Worm (Caenorhabditis elegans) whole organism, L1 larva: ENCODE data around the gene zipt-17.

Source experiments
- C16A3.4 ChIP-seq: fragments of 150-350 bp; optimal IDR thresholded peaks from 2 replicates; lab custom pipeline; 2014; ENCODE audit warnings: missing biosample characterization, missing genetic modification characterization
- F16B12.6 ChIP-seq: fragments of 150-350 bp; optimal IDR thresholded peaks from 2 replicates; lab custom pipeline; 2014; ENCODE audit warnings: missing biosample characterization, missing genetic modification characterization
- aha-1 ChIP-seq: fragments of 150-350 bp; optimal IDR thresholded peaks from 2 replicates; lab custom pipeline; 2014; ENCODE audit warnings: missing biosample characterization, missing genetic modification characterization
- ama-1 ChIP-seq: fragments of 150-350 bp; optimal IDR thresholded peaks from 2 replicates; lab custom pipeline; 2014
- blmp-1 ChIP-seq: fragments of 150-350 bp; optimal IDR thresholded peaks from 2 replicates; lab custom pipeline; 2014; ENCODE audit warnings: missing biosample characterization, missing genetic modification characterization
- ceh-63 ChIP-seq: fragments of 200-800 bp; sonication (Bioruptor generic); optimal IDR thresholded peaks from 2 replicates; lab custom pipeline; 2018; ENCODE audit warnings: mild to moderate bottlenecking, missing genetic modification characterization, missing compliant biosample characterization
- ceh-8 ChIP-seq: fragments of 200-800 bp; sonication (Bioruptor generic); optimal IDR thresholded peaks from 2 replicates; lab custom pipeline; 2018; ENCODE audit warnings: mild to moderate bottlenecking, missing genetic modification characterization, moderate library complexity, missing compliant biosample characterization
- efl-1 ChIP-seq, 4 experiments: fragments of 150-350 bp; optimal IDR thresholded peaks in 3 of 4; peaks in 1 of 4; 1 replicate in 1 of 4; 2 replicates in 3 of 4; lab custom pipeline; 2014; ENCODE audit warnings: missing biosample characterization in 2 of 4, missing genetic modification characterization in 2 of 4, missing genetic modification reagents in 2 of 4
- egl-27 ChIP-seq, 2 experiments: fragments of 150-350 bp in 1 of 2; sonication (generic microtip); optimal IDR thresholded peaks; 3 replicates each; lab custom pipeline; 2017 to 2018; ENCODE audit warnings: missing biosample characterization in 2 of 2, missing genetic modification characterization in 2 of 2, missing genetic modification reagents in 2 of 2
- elt-2 ChIP-seq: sonication (generic microtip); optimal IDR thresholded peaks from 2 replicates; lab custom pipeline; 2016; ENCODE audit warnings: missing genetic modification characterization, mild to moderate bottlenecking, inconsistent platforms, missing compliant biosample characterization, missing genetic modification reagents
- elt-3 ChIP-seq, 6 experiments: fragments of 150-350 bp in 1 of 6; sonication (generic microtip); optimal IDR thresholded peaks; 2 replicates each; lab custom pipeline; 2017 to 2018; ENCODE audit warnings: missing biosample characterization in 6 of 6, missing genetic modification characterization in 6 of 6, inconsistent platforms in 1 of 6
- ets-5 ChIP-seq: fragments of 200-800 bp; sonication (Bioruptor generic); IDR thresholded peaks from 2 replicates; pipeline ENCODE4 v1.3.6; 2022; ENCODE audit warnings: missing genetic modification characterization, missing compliant biosample characterization
- fkh-4 ChIP-seq: sonication (generic microtip); optimal IDR thresholded peaks from 2 replicates; lab custom pipeline; 2016; ENCODE audit warnings: missing compliant biosample characterization, missing genetic modification characterization, borderline replicate concordance
- grh-1 ChIP-seq: fragments of 200-800 bp; sonication (Bioruptor generic); IDR thresholded peaks from 2 replicates; pipeline ENCODE4 v1.3.6; 2022; ENCODE audit warnings: missing genetic modification reagents, missing genetic modification characterization, missing compliant biosample characterization
- hlh-4 ChIP-seq: sonication (generic microtip); optimal IDR thresholded peaks from 2 replicates; lab custom pipeline; 2016; ENCODE audit warnings: mild to moderate bottlenecking, missing genetic modification characterization, missing compliant biosample characterization
- isw-1 ChIP-seq: fragments of 200-800 bp; sonication (Bioruptor generic); IDR thresholded peaks from 2 replicates; pipeline ENCODE4 v1.3.6; 2022; ENCODE audit warnings: missing genetic modification characterization, missing compliant biosample characterization
- lin-13 ChIP-seq: fragments of 150-350 bp; optimal IDR thresholded peaks from 2 replicates; lab custom pipeline; 2014; ENCODE audit warnings: missing biosample characterization, missing genetic modification reagents, missing genetic modification characterization
- lin-14 ChIP-seq: fragments of 200-800 bp; sonication (Bioruptor generic); optimal IDR thresholded peaks from 2 replicates; lab custom pipeline; 2018; ENCODE audit warnings: mild to moderate bottlenecking, missing genetic modification characterization, moderate library complexity, missing compliant biosample characterization
- lin-35 ChIP-seq, 2 experiments: fragments of 150-350 bp; optimal IDR thresholded peaks; 2 replicates each; lab custom pipeline; 2014; ENCODE audit warnings: missing biosample characterization in 2 of 2, missing genetic modification characterization in 2 of 2, missing genetic modification reagents in 2 of 2
- lir-3 ChIP-seq: sonication (generic microtip); optimal IDR thresholded peaks from 2 replicates; lab custom pipeline; 2016; ENCODE audit warnings: mild to moderate bottlenecking, missing genetic modification characterization, moderate library complexity, missing compliant biosample characterization; ENCODE audit not compliant: poor library complexity
- mep-1 ChIP-seq: fragments of 150-350 bp; optimal IDR thresholded peaks from 2 replicates; lab custom pipeline; 2014; ENCODE audit warnings: missing biosample characterization, missing genetic modification characterization
- nhr-11 ChIP-seq: fragments of 150-350 bp; optimal IDR thresholded peaks from 2 replicates; lab custom pipeline; 2014; ENCODE audit warnings: missing biosample characterization, missing genetic modification characterization
- nhr-12 ChIP-seq: sonication (generic microtip); optimal IDR thresholded peaks from 2 replicates; lab custom pipeline; 2017; ENCODE audit warnings: missing biosample characterization, missing genetic modification characterization
- nhr-28 ChIP-seq: fragments of 150-350 bp; optimal IDR thresholded peaks from 2 replicates; lab custom pipeline; 2014; ENCODE audit warnings: missing biosample characterization, missing genetic modification characterization
- nhr-71 ChIP-seq: sonication (generic microtip); optimal IDR thresholded peaks from 2 replicates; lab custom pipeline; 2016; ENCODE audit warnings: mild to moderate bottlenecking, missing genetic modification characterization, moderate library complexity, missing compliant biosample characterization
- nhr-84 ChIP-seq: sonication (generic microtip); optimal IDR thresholded peaks from 2 replicates; lab custom pipeline; 2017; ENCODE audit warnings: missing biosample characterization, missing genetic modification characterization
- nhr-90 ChIP-seq: sonication (generic microtip); optimal IDR thresholded peaks from 2 replicates; lab custom pipeline; 2016; ENCODE audit warnings: mild to moderate bottlenecking, missing genetic modification characterization, missing compliant biosample characterization; ENCODE audit not compliant: poor library complexity
- pag-3 ChIP-seq: sonication (generic microtip); optimal IDR thresholded peaks from 2 replicates; lab custom pipeline; 2017; ENCODE audit warnings: missing genetic modification characterization, mild to moderate bottlenecking, missing compliant biosample characterization, antibody characterized with exemption, borderline replicate concordance; ENCODE audit not compliant: insufficient read depth
- pax-3 ChIP-seq: fragments of 200-800 bp; sonication (Bioruptor generic); optimal IDR thresholded peaks from 2 replicates; lab custom pipeline; 2018; ENCODE audit warnings: mild to moderate bottlenecking, missing genetic modification characterization, moderate library complexity, missing compliant biosample characterization
- pqm-1 ChIP-seq: sonication (generic microtip); optimal IDR thresholded peaks from 3 replicates; lab custom pipeline; 2017; ENCODE audit warnings: missing biosample characterization, missing genetic modification characterization
- skn-1 ChIP-seq: fragments of 150-350 bp; optimal IDR thresholded peaks from 2 replicates; lab custom pipeline; 2014; ENCODE audit warnings: missing biosample characterization, missing genetic modification characterization
- snu-23 ChIP-seq: sonication (generic microtip); optimal IDR thresholded peaks from 2 replicates; lab custom pipeline; 2016; ENCODE audit warnings: missing genetic modification characterization, missing compliant biosample characterization
- sox-4 ChIP-seq: sonication (generic microtip); optimal IDR thresholded peaks from 2 replicates; lab custom pipeline; 2016; ENCODE audit warnings: missing genetic modification characterization, missing compliant biosample characterization
- tbx-2 ChIP-seq: sonication (generic microtip); optimal IDR thresholded peaks from 2 replicates; lab custom pipeline; 2016; ENCODE audit warnings: missing genetic modification characterization, missing compliant biosample characterization
- tlp-1 ChIP-seq: fragments of 150-350 bp; optimal IDR thresholded peaks from 2 replicates; lab custom pipeline; 2014; ENCODE audit warnings: missing biosample characterization, missing genetic modification characterization
- unc-130 ChIP-seq: fragments of 150-350 bp; optimal IDR thresholded peaks from 2 replicates; lab custom pipeline; 2017; ENCODE audit warnings: missing biosample characterization, missing genetic modification characterization, inconsistent platforms
- unc-86 ChIP-seq: sonication (generic microtip); optimal IDR thresholded peaks from 2 replicates; lab custom pipeline; 2016; ENCODE audit warnings: missing genetic modification characterization, missing compliant biosample characterization
- ztf-11 ChIP-seq, 2 experiments: sonication (generic microtip); optimal IDR thresholded peaks; 2 replicates each; lab custom pipeline; 2016 to 2017; ENCODE audit warnings: missing genetic modification characterization in 2 of 2, missing biosample characterization in 1 of 2, missing compliant biosample characterization in 1 of 2

Gene zipt-17

DNA sequence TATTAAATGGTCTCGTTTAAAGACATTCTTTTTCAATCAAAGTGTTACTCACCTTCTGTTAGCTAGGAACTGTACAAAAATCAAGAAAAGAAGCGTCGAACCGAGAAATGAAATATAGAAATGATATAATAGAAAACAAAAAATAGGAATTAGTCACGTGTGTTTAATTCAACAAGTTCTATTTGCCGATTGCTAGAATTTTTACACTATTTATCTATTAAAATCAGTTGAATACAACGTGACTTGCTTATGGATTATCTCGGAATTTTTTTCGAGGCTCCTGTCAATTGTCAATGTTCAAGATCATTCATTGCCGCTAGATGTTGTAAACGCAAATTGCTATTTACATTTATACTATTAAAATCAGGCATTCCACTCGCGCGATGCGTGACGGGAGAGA is at the start of gene zipt-17:
Gene zipt-17 (minus strand): TSS at position 101 of the 400 bp plus-strand sequence.
- no peak for TF ChIP-seq grh-1 (GFP tag; lab: Robert Waterston, UW)
- no peak for TF ChIP-seq ztf-11 (tag; optimal IDR thresholded peaks at IDR 0.05; lab: Kevin White, UChicago)
- TF ChIP-seq tlp-1: no peak
- no peak for TF ChIP-seq blmp-1 (tag; lab: Kevin White, UChicago)
- no peak for TF ChIP-seq lin-13 (GFP tag; lab: Kevin White, UChicago)
- no peak for TF ChIP-seq mep-1 (tag; lab: Kevin White, UChicago)
- TF ChIP-seq ceh-63 (GFP tag; lab: Kevin White, UChicago): no peak
- no peak for TF ChIP-seq pqm-1 (tag; lab: Kevin White, UChicago)
- TF ChIP-seq unc-86 (tag; lab: Kevin White, UChicago): no peak
- no peak for TF ChIP-seq isw-1 (GFP tag; lab: Robert Waterston, UW)

DNA sequence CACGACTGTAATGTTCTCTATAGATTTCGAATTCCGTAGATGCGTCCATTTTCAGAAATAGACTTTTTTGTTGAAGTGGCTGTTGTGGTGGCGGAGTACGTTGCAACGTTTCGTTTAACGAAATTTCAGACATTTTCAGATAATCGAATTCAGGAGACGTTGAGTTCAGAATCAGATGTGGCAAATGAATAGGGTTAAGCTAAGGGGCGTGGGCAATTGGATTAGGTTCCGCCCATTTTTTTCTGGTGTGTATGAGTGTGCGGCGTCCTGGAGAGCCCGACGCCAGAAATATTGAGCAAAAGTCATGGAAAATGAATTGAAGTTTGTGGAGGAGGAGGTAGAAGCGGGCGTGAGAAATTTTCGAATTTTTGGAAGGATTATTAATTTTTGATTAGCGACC is 46.1 kb upstream of the zipt-17 start:
- TF ChIP-seq C16A3.4 (tag; lab: Kevin White, UChicago) (no peak), egl-27 (tag; optimal IDR thresholded peaks at IDR 0.05; lab: Kevin White, UChicago) (no peak), unc-130 (tag; lab: Kevin White, UChicago) (no peak), nhr-90 (tag; lab: Kevin White, UChicago) (no peak), pqm-1 (tag; lab: Kevin White, UChicago) (no peak), pax-3 (tag; lab: Kevin White, UChicago) (no peak), nhr-12 (tag; lab: Kevin White, UChicago) (no peak), fkh-4 (tag; lab: Kevin White, UChicago) (no peak), nhr-84 (tag; lab: Kevin White, UChicago) (no peak), ama-1 (lab: Kevin White, UChicago) (no peak), snu-23 (no peak), skn-1 (tag; lab: Kevin White, UChicago) (no peak), ets-5 (GFP tag; lab: Robert Waterston, UW) (no peak), lin-14 (GFP tag; lab: Kevin White, UChicago) (no peak), lir-3 (tag; lab: Kevin White, UChicago) (no peak), nhr-11 (no peak)
- TF ChIP-seq, all 84 proteins: peak for 0

DNA sequence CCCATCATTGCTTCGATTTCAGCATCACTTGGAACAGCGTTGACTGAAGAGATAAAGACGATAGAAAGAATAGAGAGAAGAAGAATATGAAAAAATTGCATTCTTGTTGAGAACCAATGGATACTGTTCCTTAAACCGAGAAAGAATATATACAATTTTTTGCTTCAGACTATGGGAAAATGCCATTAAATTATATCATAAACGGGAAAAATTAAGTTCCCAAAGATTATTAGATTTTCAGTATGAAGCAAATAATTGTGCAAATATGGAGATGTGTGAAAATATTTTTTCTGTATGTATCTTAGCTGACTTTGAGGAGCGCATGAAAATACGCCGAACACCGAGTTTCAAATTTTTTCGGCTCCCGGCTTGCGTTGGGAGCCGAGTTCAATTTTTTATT is 40.3 kb upstream of the zipt-17 start, which contains the start of gene T02D1.9:
Gene T02D1.9 (minus strand): TSS at position 101 of the 400 bp plus-strand sequence.
- no peak for TF ChIP-seq ceh-8 (GFP tag; lab: Kevin White, UChicago)
- TF ChIP-seq lin-35 (GFP tag; optimal IDR thresholded peaks at IDR 0.05; lab: Kevin White, UChicago): no peak
- TF ChIP-seq hlh-4 (tag; lab: Kevin White, UChicago): no peak
- TF ChIP-seq pag-3 (tag; lab: Kevin White, UChicago): no peak
- TF ChIP-seq elt-2: no peak
- no peak for TF ChIP-seq nhr-84 (tag; lab: Kevin White, UChicago)
- no peak for TF ChIP-seq nhr-28 (tag; lab: Kevin White, UChicago)
- no peak for TF ChIP-seq skn-1 (tag; lab: Kevin White, UChicago)
- TF ChIP-seq isw-1 (GFP tag; lab: Robert Waterston, UW): no peak
- TF ChIP-seq ztf-11 (tag; optimal IDR thresholded peaks at IDR 0.05; lab: Kevin White, UChicago): no peak
- no peak for TF ChIP-seq tbx-2 (tag; lab: Kevin White, UChicago)
- TF ChIP-seq unc-86 (tag; lab: Kevin White, UChicago): no peak
- TF ChIP-seq F16B12.6 (tag; lab: Kevin White, UChicago): no peak
- no peak for TF ChIP-seq nhr-11
- TF ChIP-seq nhr-71 (tag; lab: Kevin White, UChicago): no peak
- no peak for TF ChIP-seq elt-3 (tag; optimal IDR thresholded peaks at IDR 0.05; lab: Kevin White, UChicago)
- no peak for TF ChIP-seq aha-1 (tag; lab: Kevin White, UChicago)
- no peak for TF ChIP-seq sox-4
- no peak for TF ChIP-seq efl-1 (optimal IDR thresholded peaks at IDR 0.05; lab: Kevin White, UChicago)
- TF ChIP-seq efl-1 (GFP tag; optimal IDR thresholded peaks at IDR 0.05 in 1 of 2; lab: Kevin White, UChicago): no peak
- TF ChIP-seq C16A3.4 (tag; lab: Kevin White, UChicago): no peak
